Worm (Caenorhabditis elegans): ENCODE data around the gene F53H2.3.

The F53H2.3 gene

DNA sequence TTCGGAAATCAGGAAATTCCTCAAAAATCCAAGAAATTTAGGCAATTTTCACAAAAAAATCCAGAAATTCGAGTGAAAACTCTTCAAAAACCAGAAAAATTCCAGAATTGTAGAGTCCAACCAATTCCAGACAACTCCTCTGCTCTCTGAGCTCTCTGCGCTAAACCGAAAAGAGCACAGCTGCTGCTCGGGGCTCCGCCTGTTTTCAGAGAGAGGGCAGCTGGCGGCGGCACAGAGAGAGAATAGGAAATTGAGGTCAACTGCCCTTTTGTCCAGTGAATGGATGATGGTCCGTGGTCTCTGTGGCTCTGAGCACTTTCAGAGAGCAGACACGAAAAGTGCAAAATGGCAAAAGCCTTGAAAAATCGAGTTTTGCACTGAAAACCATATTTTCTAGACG is 2.5 kb downstream of the F53H2.3 start:
- TF ChIP-seq skn-1 (tag; optimal IDR thresholded peaks at IDR 0.05) (no peak), peb-1 (tag; optimal IDR thresholded peaks at IDR 0.05) (no peak), mab-5 (tag; optimal IDR thresholded peaks at IDR 0.05) (no peak), lin-39 (tag; optimal IDR thresholded peaks at IDR 0.05) (no peak), ZK546.5 (tag; optimal IDR thresholded peaks at IDR 0.05) (no peak), nhr-23 (tag; optimal IDR thresholded peaks at IDR 0.05) (no peak), nhr-12 (tag; optimal IDR thresholded peaks at IDR 0.05) (no peak)

ce11 chrV:20406817-20407216 is 4.7 kb downstream of the F53H2.3 start:
- TF ChIP-seq C34F6.9 (tag; optimal IDR thresholded peaks at IDR 0.05) = no peak
- no peak for TF ChIP-seq gmeb-1 (tag; optimal IDR thresholded peaks at IDR 0.05)
- TF ChIP-seq ztf-1 (GFP tag; conservative IDR thresholded peaks at IDR 0.05) = no peak
- TF ChIP-seq skn-1 (tag; optimal IDR thresholded peaks at IDR 0.05) = no peak
- no peak for TF ChIP-seq ztf-4 (tag; optimal IDR thresholded peaks at IDR 0.05)
- no peak for TF ChIP-seq ceh-16 (tag; optimal IDR thresholded peaks at IDR 0.05)
- TF ChIP-seq nhr-10 (tag; optimal IDR thresholded peaks at IDR 0.05) = no peak
- TF ChIP-seq ama-1 (optimal IDR thresholded peaks at IDR 0.05) = no peak
- no peak for TF ChIP-seq sem-4 (tag; optimal IDR thresholded peaks at IDR 0.05)

DNA sequence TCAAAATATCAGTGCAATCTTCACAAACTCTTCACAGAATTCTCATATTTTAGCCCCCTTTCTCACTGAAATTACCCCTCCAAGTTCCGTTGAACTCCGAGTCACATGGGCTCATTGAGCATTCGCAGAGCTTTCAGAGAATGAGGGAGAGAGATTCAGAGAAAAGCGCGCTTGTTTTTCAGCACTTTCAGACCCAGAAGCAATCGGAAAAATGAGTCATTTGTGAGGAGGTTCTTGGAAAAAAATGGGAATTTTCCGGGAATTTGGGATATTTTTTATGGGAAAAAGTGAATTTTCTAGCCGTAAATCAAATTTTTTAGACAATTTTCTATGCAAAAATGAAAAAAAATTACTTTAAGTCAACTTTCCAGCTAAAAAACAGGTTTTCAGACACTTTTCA is 8.7 kb downstream of the F53H2.3 start:
- TF ChIP-seq zag-1 (tag; optimal IDR thresholded peaks at IDR 0.05) = no peak
- no peak for TF ChIP-seq skn-1 (tag; optimal IDR thresholded peaks at IDR 0.05)
- peak; percentile 7 for TF ChIP-seq C34F6.9 (tag; optimal IDR thresholded peaks at IDR 0.05)
- no peak for TF ChIP-seq ceh-82 (tag; optimal IDR thresholded peaks at IDR 0.05)
- TF ChIP-seq nhr-21 (tag; optimal IDR thresholded peaks at IDR 0.05) = peak; percentile 30
- no peak for TF ChIP-seq blmp-1 (tag; optimal IDR thresholded peaks at IDR 0.05; ENCODE audit: insufficient read depth)
- no peak for TF ChIP-seq gmeb-1 (tag; optimal IDR thresholded peaks at IDR 0.05)
- TF ChIP-seq lsy-2 (tag; optimal IDR thresholded peaks at IDR 0.05) = peak in 1 of 2 experiments; percentile 39
- no peak for TF ChIP-seq crh-2 (tag; optimal IDR thresholded peaks at IDR 0.05)
- no peak for TF ChIP-seq ztf-1 (GFP tag; conservative IDR thresholded peaks at IDR 0.05)

ce11 chrV:20399532-20400068 is 12.0 kb downstream of the F53H2.3 start:
- TF ChIP-seq R02D3.7 (tag; optimal IDR thresholded peaks at IDR 0.05) = no peak
- no peak for TF ChIP-seq blmp-1 (tag; optimal IDR thresholded peaks at IDR 0.05; ENCODE audit: insufficient read depth)
- TF ChIP-seq lin-11 (tag; optimal IDR thresholded peaks at IDR 0.05) = no peak
- no peak for TF ChIP-seq mbf-1 (tag; optimal IDR thresholded peaks at IDR 0.05)
- TF ChIP-seq ztf-1 (GFP tag; conservative IDR thresholded peaks at IDR 0.05) = no peak
- TF ChIP-seq nhr-237 (tag; optimal IDR thresholded peaks at IDR 0.05) = no peak
- TF ChIP-seq fos-1 (tag; optimal IDR thresholded peaks at IDR 0.05) = no peak
- TF ChIP-seq elt-3 (tag; optimal IDR thresholded peaks at IDR 0.05) = no peak
- no peak for TF ChIP-seq nhr-23 (tag; optimal IDR thresholded peaks at IDR 0.05)
- TF ChIP-seq ceh-82 (tag; optimal IDR thresholded peaks at IDR 0.05) = no peak
- TF ChIP-seq nhr-129 (tag; optimal IDR thresholded peaks at IDR 0.05) = no peak
- TF ChIP-seq skn-1 (tag; optimal IDR thresholded peaks at IDR 0.05) = no peak
- TF ChIP-seq mdl-1 (tag; optimal IDR thresholded peaks at IDR 0.05) = no peak
- TF ChIP-seq sem-4 (tag; optimal IDR thresholded peaks at IDR 0.05) = no peak
- TF ChIP-seq gmeb-1 (tag; optimal IDR thresholded peaks at IDR 0.05) = no peak

- no peak for TF ChIP-seq F13H6.1 (tag; optimal IDR thresholded peaks at IDR 0.05)
- peak; percentile 34 for TF ChIP-seq sma-3 (GFP tag; optimal IDR thresholded peaks at IDR 0.05)
Measured at ce11 chrV:20393773-20394172, 17.8 kb downstream of the F53H2.3 start, which contains the start of gene cnc-7. Gene cnc-7, plus strand, starts transcription at chrV:20394073.

DNA sequence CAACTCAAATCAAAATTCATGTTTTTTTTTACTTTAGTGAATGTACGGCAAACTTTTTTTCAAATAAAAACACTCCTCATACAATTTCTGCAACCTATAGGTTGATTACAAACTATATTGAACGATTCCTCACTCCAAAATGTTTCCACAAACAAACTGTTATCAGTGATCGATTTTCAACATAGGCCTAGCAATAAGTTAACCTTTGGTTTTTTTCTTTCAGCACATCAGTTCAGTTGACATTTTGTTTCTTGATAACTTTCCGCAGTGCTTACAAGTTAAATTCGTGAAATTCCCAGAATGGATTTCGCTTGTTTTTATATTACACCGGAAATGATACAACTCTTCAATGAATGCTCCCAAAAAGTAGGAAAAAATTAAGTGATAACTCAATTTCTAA is 24.1 kb downstream of the F53H2.3 start, which contains the start of gene F53H2.1:
TSS of gene F53H2.1 (plus strand) at position 301 of the 400 bp plus-strand sequence.
- no peak for TF ChIP-seq snpc-4 (tag; optimal IDR thresholded peaks at IDR 0.05)
- no peak for TF ChIP-seq nhr-23 (tag; optimal IDR thresholded peaks at IDR 0.05)
- TF ChIP-seq fos-1 (tag; optimal IDR thresholded peaks at IDR 0.05) = no peak
- TF ChIP-seq nhr-77 (tag; optimal IDR thresholded peaks at IDR 0.05) = no peak
- TF ChIP-seq crh-2 (tag; optimal IDR thresholded peaks at IDR 0.05) = no peak
- TF ChIP-seq mdl-1 (tag; optimal IDR thresholded peaks at IDR 0.05) = no peak
- TF ChIP-seq gmeb-1 (tag; optimal IDR thresholded peaks at IDR 0.05) = no peak
- TF ChIP-seq lin-39 (tag; optimal IDR thresholded peaks at IDR 0.05) = no peak
- TF ChIP-seq nhr-237 (tag; optimal IDR thresholded peaks at IDR 0.05) = no peak
- no peak for TF ChIP-seq elt-3 (tag; optimal IDR thresholded peaks at IDR 0.05)
- TF ChIP-seq egl-27 (tag; optimal IDR thresholded peaks at IDR 0.05) = no peak
- no peak for TF ChIP-seq lin-11 (tag; optimal IDR thresholded peaks at IDR 0.05)
- no peak for TF ChIP-seq ztf-11 (tag; optimal IDR thresholded peaks at IDR 0.05)

All from whole organism, L2 larva.